1 fruit fly cellular context compared by ENCODE assay signal in genomic region chrX:3928520-3928919, dm6.
TF ChIP-seq lines count a peak whose summit lies in the region.

No protein-coding gene starts in this region.

TF ChIP-seq in whole organism, embryonic, 481 proteins besides CTCF, POLR2A, EP300 and RAD21 (continued from another document):
- TF ChIP-seq lab (GFP tag; optimal IDR thresholded peaks at IDR 0.05; lab: Kevin White, UChicago) (peak; percentile 2), Ptx1 (GFP tag; IDR thresholded peaks at IDR 0.05; lab: Robert Waterston, UW) (0 out of 2 replicates have a peak, but pooled peaks have one; percentile 20), CG12391 (tag; optimal IDR thresholded peaks at IDR 0.05; lab: Kevin White, UChicago) (no peak), CG6254 (GFP tag; optimal IDR thresholded peaks at IDR 0.05; lab: Kevin White, UChicago) (no peak), sisA (GFP tag; IDR thresholded peaks at IDR 0.05; lab: Robert Waterston, UW) (peak; percentile 5; the same call in 1 of the 2 replicates), nom (GFP tag; optimal IDR thresholded peaks at IDR 0.05; lab: Kevin White, UChicago) (no peak), CG3847 (GFP tag; IDR thresholded peaks at IDR 0.05; lab: Robert Waterston, UW) (no peak), CG8089 (GFP tag; optimal IDR thresholded peaks at IDR 0.05; lab: Kevin White, UChicago) (no peak), dpn (GFP tag; optimal IDR thresholded peaks at IDR 0.05; lab: Kevin White, UChicago) (no peak), Drgx (GFP tag; IDR thresholded peaks at IDR 0.05; lab: Robert Waterston, UW) (0 out of 2 replicates have a peak, but pooled peaks have one; percentile 34), CG3838 (GFP tag; optimal IDR thresholded peaks at IDR 0.05; lab: Kevin White, UChicago) (no peak), CG32532 (GFP tag; IDR thresholded peaks at IDR 0.05; lab: Robert Waterston, UW) (0 out of 2 replicates have a peak, but pooled peaks have one; percentile 12), esg (GFP tag; conservative IDR thresholded peaks at IDR 0.05; lab: Robert Waterston, UW) (0 out of 2 replicates have a peak, but pooled peaks have one; percentile 17), row (GFP tag; IDR thresholded peaks at IDR 0.05; lab: Robert Waterston, UW) (0 out of 3 replicates have a peak, but pooled peaks have one; percentile 12), Ets65A (GFP tag; lab: Kevin White, UChicago) (peak; percentile 94), Dad (GFP tag; optimal IDR thresholded peaks at IDR 0.05; lab: Kevin White, UChicago) (no peak), sens-2 (GFP tag; IDR thresholded peaks at IDR 0.05; lab: Robert Waterston, UW) (no peak), Fer2 (tag; optimal IDR thresholded peaks at IDR 0.05; lab: Kevin White, UChicago) (no peak), oc (tag; optimal IDR thresholded peaks at IDR 0.05; lab: Kevin White, UChicago) (no peak), CG15514 (GFP tag; optimal IDR thresholded peaks at IDR 0.05; lab: Kevin White, UChicago) (no peak), sna (GFP tag; IDR thresholded peaks at IDR 0.05; lab: Robert Waterston, UW; ENCODE audit: partially characterized antibody) (no peak), CG31365 (tag; optimal IDR thresholded peaks at IDR 0.05; lab: Kevin White, UChicago) (no peak), CG11504 (tag; optimal IDR thresholded peaks at IDR 0.05; lab: Kevin White, UChicago) (peak; percentile 15), eyg (GFP tag; optimal IDR thresholded peaks at IDR 0.05; lab: Kevin White, UChicago) (no peak), CG14860 (GFP tag; IDR thresholded peaks at IDR 0.05; lab: Robert Waterston, UW; ENCODE audit: partially characterized antibody) (no peak), CG7372 (GFP tag; IDR thresholded peaks at IDR 0.05; lab: Robert Waterston, UW) (no peak), btn (GFP tag; optimal IDR thresholded peaks at IDR 0.05; lab: Kevin White, UChicago) (no peak), Sry-β (GFP tag; optimal IDR thresholded peaks at IDR 0.05; lab: Kevin White, UChicago) (no peak), wdn (GFP tag; IDR thresholded peaks at IDR 0.05; lab: Robert Waterston, UW) (no peak), Rfx (GFP tag; IDR thresholded peaks at IDR 0.05; lab: Robert Waterston, UW) (0 out of 2 replicates have a peak, but pooled peaks have one; percentile 20), Fer1 (GFP tag; optimal IDR thresholded peaks at IDR 0.05; lab: Kevin White, UChicago) (peak; percentile 23), CG15011 (GFP tag; optimal IDR thresholded peaks at IDR 0.05; lab: Kevin White, UChicago) (no peak), CG7963 (GFP tag; IDR thresholded peaks at IDR 0.05; lab: Robert Waterston, UW; ENCODE audit: partially characterized antibody) (no peak), wek (GFP tag; optimal IDR thresholded peaks at IDR 0.05; lab: Kevin White, UChicago) (no peak), Meics (GFP tag; optimal IDR thresholded peaks at IDR 0.05; lab: Kevin White, UChicago) (peak; percentile 17), CG11695 (GFP tag; IDR thresholded peaks at IDR 0.05; lab: Robert Waterston, UW) (no peak)
